Worm (Caenorhabditis elegans) whole organism, late embryonic: ENCODE results near the gene abf-5.

Experiments
- F13H6.1 ChIP-seq: sonication (generic microtip); optimal IDR thresholded peaks from 2 replicates; lab custom pipeline; 2016; ENCODE audit warnings: missing genetic modification characterization, missing compliant biosample characterization
- K02D7.2 ChIP-seq: sonication (generic microtip); optimal IDR thresholded peaks from 2 replicates; lab custom pipeline; 2017; ENCODE audit warnings: mild to moderate bottlenecking, missing genetic modification characterization, missing compliant biosample characterization
- T23F11.4 ChIP-seq: fragments of 200-800 bp; sonication (Bioruptor generic); optimal IDR thresholded peaks from 2 replicates; lab custom pipeline; 2018; ENCODE audit warnings: mild to moderate bottlenecking, missing genetic modification characterization, missing compliant biosample characterization
- ahr-1 ChIP-seq: sonication (generic microtip); optimal IDR thresholded peaks from 2 replicates; lab custom pipeline; 2016; ENCODE audit warnings: missing genetic modification characterization, missing compliant biosample characterization
- ama-1 ChIP-seq: fragments of 150-350 bp; optimal IDR thresholded peaks from 2 replicates; lab custom pipeline; 2014
- ceh-18 ChIP-seq: sonication (generic microtip); optimal IDR thresholded peaks from 2 replicates; lab custom pipeline; 2016; ENCODE audit warnings: missing genetic modification characterization, missing compliant biosample characterization
- ceh-19 ChIP-seq: fragments of 200-800 bp; sonication (Bioruptor generic); optimal IDR thresholded peaks from 2 replicates; lab custom pipeline; 2018; ENCODE audit warnings: mild to moderate bottlenecking, missing genetic modification characterization, missing compliant biosample characterization
- ceh-2 ChIP-seq: sonication (generic microtip); optimal IDR thresholded peaks from 2 replicates; lab custom pipeline; 2016; ENCODE audit warnings: missing genotype, missing genetic modification characterization, missing compliant biosample characterization
- ceh-22 ChIP-seq: sonication (generic microtip); optimal IDR thresholded peaks from 2 replicates; lab custom pipeline; 2017; ENCODE audit warnings: missing biosample characterization, missing genetic modification characterization
- ceh-30 ChIP-seq: fragments of 150-350 bp; optimal IDR thresholded peaks from 2 replicates; lab custom pipeline; 2014; ENCODE audit warnings: missing biosample characterization, missing genetic modification characterization
- ceh-31 ChIP-seq: sonication (generic microtip); optimal IDR thresholded peaks from 2 replicates; lab custom pipeline; 2016; ENCODE audit warnings: missing genetic modification characterization, missing compliant biosample characterization
- ceh-34 ChIP-seq: sonication (generic microtip); optimal IDR thresholded peaks from 2 replicates; lab custom pipeline; 2016; ENCODE audit warnings: mild to moderate bottlenecking, missing genetic modification characterization, missing compliant biosample characterization
- ceh-48 ChIP-seq: sonication (generic microtip); optimal IDR thresholded peaks from 2 replicates; lab custom pipeline; 2016; ENCODE audit warnings: missing genetic modification characterization, inconsistent platforms, missing compliant biosample characterization
- ceh-6 ChIP-seq: fragments of 200-800 bp; sonication (Bioruptor generic); optimal IDR thresholded peaks from 2 replicates; lab custom pipeline; 2018; ENCODE audit warnings: mild to moderate bottlenecking, missing genetic modification characterization, missing compliant biosample characterization
- ceh-9 ChIP-seq: sonication (generic microtip); optimal IDR thresholded peaks from 2 replicates; lab custom pipeline; 2016; ENCODE audit warnings: mild to moderate bottlenecking, missing genetic modification characterization, inconsistent platforms, missing compliant biosample characterization
- che-1 ChIP-seq: sonication (generic microtip); optimal IDR thresholded peaks from 2 replicates; lab custom pipeline; 2016; ENCODE audit warnings: mild to moderate bottlenecking, missing genetic modification characterization, missing compliant biosample characterization
- elt-2 ChIP-seq: sonication (generic microtip); optimal IDR thresholded peaks from 2 replicates; lab custom pipeline; 2016; ENCODE audit warnings: missing genetic modification reagents, missing genetic modification characterization, missing compliant biosample characterization
- eyg-1 ChIP-seq: sonication (generic microtip); optimal IDR thresholded peaks from 2 replicates; lab custom pipeline; 2016; ENCODE audit warnings: missing genotype, missing genetic modification characterization, missing compliant biosample characterization
- fax-1 ChIP-seq: sonication (generic microtip); optimal IDR thresholded peaks from 2 replicates; lab custom pipeline; 2016; ENCODE audit warnings: missing genotype, missing genetic modification characterization, missing compliant biosample characterization
- fkh-10 ChIP-seq: fragments of 150-350 bp; optimal IDR thresholded peaks from 2 replicates; lab custom pipeline; 2014; ENCODE audit warnings: missing biosample characterization, missing genetic modification reagents, missing genetic modification characterization
- fkh-6 ChIP-seq: sonication (generic microtip); optimal IDR thresholded peaks from 2 replicates; lab custom pipeline; 2016; ENCODE audit warnings: missing genetic modification characterization, missing compliant biosample characterization
- hlh-13 ChIP-seq: fragments of 200-800 bp; sonication (Bioruptor generic); optimal IDR thresholded peaks from 2 replicates; lab custom pipeline; 2018; ENCODE audit warnings: mild to moderate bottlenecking, missing genetic modification characterization, missing compliant biosample characterization
- hlh-15 ChIP-seq: sonication (generic microtip); optimal IDR thresholded peaks from 2 replicates; lab custom pipeline; 2016; ENCODE audit warnings: missing genetic modification characterization, missing compliant biosample characterization
- hlh-6 ChIP-seq: sonication (generic microtip); optimal IDR thresholded peaks from 2 replicates; lab custom pipeline; 2016; ENCODE audit warnings: missing genotype, missing genetic modification characterization, missing compliant biosample characterization
- lim-6 ChIP-seq: sonication (generic microtip); optimal IDR thresholded peaks from 2 replicates; lab custom pipeline; 2016; ENCODE audit warnings: missing genetic modification characterization, missing compliant biosample characterization
- madf-2 ChIP-seq: sonication (generic microtip); optimal IDR thresholded peaks from 2 replicates; lab custom pipeline; 2017; ENCODE audit warnings: missing genetic modification characterization, missing compliant biosample characterization
- nhr-11 ChIP-seq: fragments of 150-350 bp; optimal IDR thresholded peaks from 2 replicates; lab custom pipeline; 2014; ENCODE audit warnings: missing biosample characterization, missing genetic modification characterization
- npax-4 ChIP-seq: sonication (generic microtip); optimal IDR thresholded peaks from 2 replicates; lab custom pipeline; 2016; ENCODE audit warnings: missing genetic modification characterization, missing compliant biosample characterization
- odd-2 ChIP-seq: sonication (generic microtip); optimal IDR thresholded peaks from 2 replicates; lab custom pipeline; 2017; ENCODE audit warnings: antibody characterized with exemption, mild to moderate bottlenecking, missing genetic modification characterization, missing compliant biosample characterization
- pag-3 ChIP-seq: sonication (generic microtip); optimal IDR thresholded peaks from 2 replicates; lab custom pipeline; 2016; ENCODE audit warnings: missing compliant biosample characterization, missing genetic modification characterization, borderline replicate concordance
- pat-9 ChIP-seq: fragments of 200-800 bp; sonication (Bioruptor generic); optimal IDR thresholded peaks from 2 replicates; lab custom pipeline; 2018; ENCODE audit warnings: mild to moderate bottlenecking, missing genetic modification characterization, moderate library complexity, missing compliant biosample characterization
- pax-1 ChIP-seq: fragments of 150-350 bp; optimal IDR thresholded peaks from 2 replicates; lab custom pipeline; 2014; ENCODE audit warnings: missing biosample characterization, missing genetic modification characterization
- pha-2 ChIP-seq: sonication (generic microtip); optimal IDR thresholded peaks from 2 replicates; lab custom pipeline; 2017; ENCODE audit warnings: mild to moderate bottlenecking, missing genetic modification characterization, missing compliant biosample characterization
- pqm-1 ChIP-seq: sonication (generic microtip); optimal IDR thresholded peaks from 2 replicates; lab custom pipeline; 2016; ENCODE audit warnings: missing genetic modification characterization, missing compliant biosample characterization
- ref-2 ChIP-seq: sonication (generic microtip); optimal IDR thresholded peaks from 2 replicates; lab custom pipeline; 2016; ENCODE audit warnings: missing genetic modification characterization, missing compliant biosample characterization
- rnt-1 ChIP-seq: sonication (generic microtip); optimal IDR thresholded peaks from 2 replicates; lab custom pipeline; 2016; ENCODE audit warnings: missing genetic modification characterization, missing compliant biosample characterization
- sox-4 ChIP-seq: sonication (generic microtip); optimal IDR thresholded peaks from 2 replicates; lab custom pipeline; 2017; ENCODE audit warnings: mild to moderate bottlenecking, missing genetic modification characterization, inconsistent platforms, missing compliant biosample characterization
- tbx-2 ChIP-seq: sonication (generic microtip); optimal IDR thresholded peaks from 2 replicates; lab custom pipeline; 2016; ENCODE audit warnings: missing genetic modification characterization, missing compliant biosample characterization
- ttx-3 ChIP-seq: sonication (generic microtip); optimal IDR thresholded peaks from 2 replicates; lab custom pipeline; 2016; ENCODE audit warnings: missing genetic modification reagents, missing genetic modification characterization, missing compliant biosample characterization
- unc-3 ChIP-seq, 2 experiments: fragments of 200-800 bp in 1 of 2; sonication (Bioruptor generic) in 1 of 2; sonication (generic microtip) in 1 of 2; conservative IDR thresholded peaks in 1 of 2; optimal IDR thresholded peaks in 1 of 2; 2 replicates each; pipeline versions ENCODE4 v1.3.6 to Lab custom; 2016 to 2022; ENCODE audit warnings: missing compliant biosample characterization in 2 of 2, missing genetic modification characterization in 2 of 2, missing genetic modification reagents in 1 of 2

Gene abf-5

ce11 chrX:12781712-12782444 lies 10.8 kb upstream of the abf-5 start, which contains the start of gene alh-13:
alh-13 (plus strand) TSS chrX:12782394.
- TF ChIP-seq hlh-13 (GFP tag; lab: Kevin White, UChicago) (no peak), ceh-31 (tag; lab: Kevin White, UChicago) (no peak), ceh-22 (no peak), fax-1 (no peak), tbx-2 (tag; lab: Kevin White, UChicago) (no peak), pqm-1 (tag; lab: Kevin White, UChicago) (no peak), ceh-2 (no peak)
- TF ChIP-seq, all 69 proteins: peak for 0

ce11 chrX:12787624-12788023 lies 5.0 kb upstream of the abf-5 start, which contains the start of gene str-124:
str-124 (plus strand) TSS chrX:12787924.
- no peak for TF ChIP-seq K02D7.2 (tag; lab: Kevin White, UChicago)
- TF ChIP-seq nhr-11 (tag; lab: Kevin White, UChicago): no peak
- TF ChIP-seq T23F11.4: no peak
- TF ChIP-seq che-1 (tag; lab: Kevin White, UChicago): no peak
- no peak for TF ChIP-seq hlh-15 (tag; lab: Kevin White, UChicago)
- no peak for TF ChIP-seq ceh-19 (GFP tag; lab: Kevin White, UChicago)
- no peak for TF ChIP-seq lim-6 (tag; lab: Kevin White, UChicago)
- TF ChIP-seq elt-2: no peak
- no peak for TF ChIP-seq eyg-1 (tag; lab: Kevin White, UChicago)
- no peak for TF ChIP-seq pat-9 (tag; lab: Kevin White, UChicago)
- no peak for TF ChIP-seq ceh-30 (tag; lab: Kevin White, UChicago)
- TF ChIP-seq ceh-18 (tag; lab: Kevin White, UChicago): no peak

- TF ChIP-seq odd-2 (tag; lab: Kevin White, UChicago): no peak
- no peak for TF ChIP-seq ceh-18 (tag; lab: Kevin White, UChicago)
- no peak for TF ChIP-seq hlh-15 (tag; lab: Kevin White, UChicago)
Observed at ce11 chrX:12790036-12790435, 2.6 kb upstream of the abf-5 start, which contains the start of gene str-123. str-123 (plus strand) TSS chrX:12790336.

ce11 chrX:12793075-12793474 lies 421 bp downstream of the abf-5 start:
- TF ChIP-seq pha-2 (tag; lab: Kevin White, UChicago): no peak
- TF ChIP-seq che-1 (tag; lab: Kevin White, UChicago): no peak
- TF ChIP-seq sox-4 (tag; lab: Kevin White, UChicago): no peak
- TF ChIP-seq ref-2 (tag; lab: Kevin White, UChicago): no peak
- TF ChIP-seq pax-1 (tag; lab: Kevin White, UChicago): no peak
- no peak for TF ChIP-seq ceh-6
- TF ChIP-seq T23F11.4: no peak

- TF ChIP-seq ceh-34 (tag; lab: Kevin White, UChicago) (no peak), F13H6.1 (tag; lab: Kevin White, UChicago) (no peak), rnt-1 (tag; lab: Kevin White, UChicago) (no peak), ceh-19 (GFP tag; lab: Kevin White, UChicago) (no peak), ttx-3 (no peak), npax-4 (no peak), ceh-48 (tag; lab: Kevin White, UChicago) (no peak), ceh-2 (no peak), unc-3 (GFP tag; conservative IDR thresholded peaks at IDR 0.05; lab: Robert Waterston, UW) (no peak), unc-3 (tag; optimal IDR thresholded peaks at IDR 0.05; lab: Kevin White, UChicago) (no peak), fkh-10 (GFP tag; lab: Kevin White, UChicago) (no peak), fkh-6 (tag; lab: Kevin White, UChicago) (no peak), ceh-9 (tag; lab: Kevin White, UChicago) (no peak), madf-2 (no peak), tbx-2 (tag; lab: Kevin White, UChicago) (no peak), ama-1 (no peak), ahr-1 (tag; lab: Kevin White, UChicago) (no peak), pqm-1 (tag; lab: Kevin White, UChicago) (no peak), hlh-6 (tag; lab: Kevin White, UChicago) (no peak), eyg-1 (tag; lab: Kevin White, UChicago) (no peak), pag-3 (no peak)
Observed at ce11 chrX:12793796-12794195, 1.1 kb downstream of the abf-5 start, which contains the start of gene abf-6. abf-6 (plus strand) TSS chrX:12794118.
